Worm (Caenorhabditis elegans): ENCODE results near the gene srd-15.

DNA sequence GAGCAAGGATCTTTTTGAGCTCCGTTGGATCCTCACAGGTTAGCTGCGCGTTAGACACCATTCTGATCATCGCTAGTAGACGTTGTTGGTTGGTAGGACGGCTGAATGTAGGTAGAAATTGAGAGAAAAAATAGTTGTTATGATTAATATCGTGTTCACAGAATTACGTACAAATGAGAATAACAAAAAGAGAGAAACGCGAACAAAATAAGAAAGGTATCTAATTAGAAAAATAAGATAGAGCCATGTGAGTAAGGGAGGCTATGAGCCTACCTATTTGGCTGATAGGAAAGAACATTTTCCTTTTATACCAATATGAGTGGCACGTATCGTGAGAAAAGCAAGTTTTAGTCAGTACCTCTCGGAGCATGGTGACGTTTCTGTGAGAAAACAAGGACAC is 22.4 kb downstream of the srd-15 start, which contains the start of gene C04E6.8:
- no peak for TF ChIP-seq cog-1 (tag; optimal IDR thresholded peaks at IDR 0.05)
- TF ChIP-seq ztf-23 (GFP tag; IDR thresholded peaks at IDR 0.05), result no peak
- no peak for TF ChIP-seq klf-2 (GFP tag; conservative IDR thresholded peaks at IDR 0.05)
- no peak for TF ChIP-seq T22C8.4 (GFP tag; IDR thresholded peaks at IDR 0.05)
- TF ChIP-seq tab-1 (GFP tag; IDR thresholded peaks at IDR 0.05), result no peak

Data from whole organism, midembryonic.